Worm (Caenorhabditis elegans) whole organism, late embryonic: Measurements from ENCODE around the gene lys-4.

ENCODE experiments used
- ama-1 ChIP-seq: fragments of 150-350 bp; optimal IDR thresholded peaks from 2 replicates; lab custom pipeline; 2014
- pat-9 ChIP-seq: fragments of 200-800 bp; sonication (Bioruptor generic); optimal IDR thresholded peaks from 2 replicates; lab custom pipeline; 2018; ENCODE audit warnings: mild to moderate bottlenecking, missing genetic modification characterization, moderate library complexity, missing compliant biosample characterization

DNA sequence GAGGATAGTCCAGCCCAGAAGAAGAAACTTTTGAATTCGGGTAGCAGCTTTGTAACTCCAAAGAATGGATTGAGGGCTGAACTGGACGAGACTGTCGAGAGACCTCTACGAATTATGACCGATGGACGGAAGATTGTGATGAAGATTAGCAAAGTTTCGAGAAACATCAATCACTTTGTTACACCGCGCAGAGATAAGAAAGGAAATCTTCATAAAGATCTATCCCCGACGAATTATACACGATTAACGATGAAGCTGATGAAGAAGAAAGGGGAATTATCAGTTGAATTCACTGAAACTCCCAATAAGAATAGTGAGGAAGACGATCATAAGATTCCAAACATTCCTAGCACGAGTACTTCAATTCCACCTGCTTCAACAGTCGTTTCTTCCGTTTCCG lies 23.3 kb downstream of the lys-4 start:
- TF ChIP-seq ama-1 (lab: Kevin White, UChicago) (no peak), pat-9 (tag; lab: Kevin White, UChicago) (no peak)
